Worm (Caenorhabditis elegans): ENCODE measurements around the gene tram-1.

Gene tram-1

DNA sequence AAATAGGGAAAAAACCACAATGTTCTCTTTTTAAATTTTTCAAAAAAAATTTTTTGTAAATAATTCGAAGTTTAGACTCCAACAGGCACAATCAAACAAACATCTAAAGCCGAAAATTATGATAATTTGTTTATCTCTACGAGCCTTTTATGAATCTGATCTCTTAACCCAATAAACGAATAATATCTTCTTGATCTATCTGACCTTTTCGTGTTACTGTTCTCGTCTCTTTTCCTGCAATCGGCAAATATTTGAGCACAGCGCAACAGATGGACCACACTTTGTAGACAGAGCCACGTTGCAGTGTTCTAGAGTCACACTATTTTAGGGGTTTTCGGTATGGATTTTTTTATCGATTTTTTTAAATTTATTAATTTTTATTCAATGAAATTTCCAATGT, 30.7 kb upstream of the tram-1 start:
- TF ChIP-seq hmbx-1 (tag; optimal IDR thresholded peaks at IDR 0.05) = no peak
- no peak for TF ChIP-seq sea-1 (GFP tag; conservative IDR thresholded peaks at IDR 0.05)
- TF ChIP-seq flt-1 (GFP tag; IDR thresholded peaks at IDR 0.05) = no peak
- no peak for TF ChIP-seq pes-1 (GFP tag; IDR thresholded peaks at IDR 0.05)
- no peak for TF ChIP-seq scrt-1 (GFP tag; IDR thresholded peaks at IDR 0.05)
- TF ChIP-seq hnd-1 (tag; optimal IDR thresholded peaks at IDR 0.05) = no peak
- no peak for TF ChIP-seq F13C5.2 (tag; optimal IDR thresholded peaks at IDR 0.05)
- TF ChIP-seq aly-1 (tag; optimal IDR thresholded peaks at IDR 0.05) = no peak
- TF ChIP-seq ama-1 (optimal IDR thresholded peaks at IDR 0.05) = no peak
- no peak for TF ChIP-seq tbx-11 (GFP tag; IDR thresholded peaks at IDR 0.05)
- no peak for TF ChIP-seq tbx-37 (GFP tag; conservative IDR thresholded peaks at IDR 0.05)
- no peak for TF ChIP-seq ets-7 (tag; optimal IDR thresholded peaks at IDR 0.05)
- no peak for TF ChIP-seq ceh-36 (tag; optimal IDR thresholded peaks at IDR 0.05)
- TF ChIP-seq tra-4 (tag; optimal IDR thresholded peaks at IDR 0.05) = no peak
- TF ChIP-seq hmg-4 (GFP tag; optimal IDR thresholded peaks at IDR 0.05) = no peak

DNA sequence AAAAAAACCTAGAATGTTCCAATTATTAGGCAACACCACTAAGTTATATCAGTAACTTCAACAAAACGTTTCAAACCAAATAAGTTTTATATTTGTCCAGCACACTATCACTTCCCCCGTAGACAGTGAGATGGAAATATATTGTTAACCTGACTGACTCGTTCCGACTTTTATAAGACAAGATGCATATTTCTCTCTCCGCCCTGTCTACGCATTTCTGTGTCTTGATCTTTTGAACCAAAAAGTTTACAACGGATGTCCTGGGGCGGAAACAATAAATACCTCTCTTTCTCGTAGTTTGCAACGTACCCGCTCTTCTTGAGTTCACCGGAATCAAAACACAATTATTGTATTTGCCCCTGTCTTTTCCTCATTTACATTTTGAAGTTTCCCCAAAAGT, 30.2 kb upstream of the tram-1 start:
- TF ChIP-seq tbx-37 (GFP tag; conservative IDR thresholded peaks at IDR 0.05) = no peak
- no peak for TF ChIP-seq sea-1 (GFP tag; conservative IDR thresholded peaks at IDR 0.05)
- TF ChIP-seq tbx-11 (GFP tag; IDR thresholded peaks at IDR 0.05) = no peak
- TF ChIP-seq flt-1 (GFP tag; IDR thresholded peaks at IDR 0.05) = no peak
- TF ChIP-seq aly-1 (tag; optimal IDR thresholded peaks at IDR 0.05) = no peak
- no peak for TF ChIP-seq scrt-1 (GFP tag; IDR thresholded peaks at IDR 0.05)
- no peak for TF ChIP-seq hmbx-1 (tag; optimal IDR thresholded peaks at IDR 0.05)
- TF ChIP-seq ceh-36 (tag; optimal IDR thresholded peaks at IDR 0.05) = no peak
- no peak for TF ChIP-seq ets-7 (tag; optimal IDR thresholded peaks at IDR 0.05)
- TF ChIP-seq hnd-1 (tag; optimal IDR thresholded peaks at IDR 0.05) = no peak
- no peak for TF ChIP-seq hmg-4 (GFP tag; optimal IDR thresholded peaks at IDR 0.05)
- no peak for TF ChIP-seq pes-1 (GFP tag; IDR thresholded peaks at IDR 0.05)

DNA sequence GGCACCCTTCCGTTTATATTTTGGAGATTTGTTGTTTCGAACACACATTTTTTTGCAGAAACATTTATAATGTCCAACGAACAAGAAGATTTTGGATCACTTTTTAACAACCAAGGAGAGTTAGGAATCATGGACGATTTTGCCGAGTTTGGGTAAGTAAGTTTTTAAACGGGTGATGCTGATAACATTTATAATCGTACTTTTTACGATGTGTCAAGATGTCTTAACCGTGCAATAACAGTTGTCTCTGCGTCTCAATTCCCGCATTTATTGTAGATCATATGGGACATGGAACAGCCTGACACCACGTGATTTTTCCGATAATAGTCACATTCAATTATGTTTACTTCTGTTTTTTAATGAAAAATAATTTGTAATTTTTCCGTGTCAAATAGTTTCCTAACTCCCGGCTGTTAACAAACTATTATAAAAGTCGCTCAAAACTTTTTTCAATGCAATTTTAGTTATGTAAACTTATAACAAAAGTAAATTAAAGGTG, 29.5 kb upstream of the tram-1 start, which contains the start of gene daf-14:
Gene daf-14, plus strand, starts transcription at position 51 of the 499 bp plus-strand sequence.
- TF ChIP-seq tra-4 (tag; optimal IDR thresholded peaks at IDR 0.05) = no peak
- no peak for TF ChIP-seq tbx-11 (GFP tag; IDR thresholded peaks at IDR 0.05)
- no peak for TF ChIP-seq aly-1 (tag; optimal IDR thresholded peaks at IDR 0.05)
- TF ChIP-seq pes-1 (GFP tag; IDR thresholded peaks at IDR 0.05) = no peak
- no peak for TF ChIP-seq sea-1 (GFP tag; conservative IDR thresholded peaks at IDR 0.05)
- TF ChIP-seq F13C5.2 (tag; optimal IDR thresholded peaks at IDR 0.05) = no peak
- TF ChIP-seq hnd-1 (tag; optimal IDR thresholded peaks at IDR 0.05) = no peak
- TF ChIP-seq flt-1 (GFP tag; IDR thresholded peaks at IDR 0.05) = no peak
- TF ChIP-seq tbx-37 (GFP tag; conservative IDR thresholded peaks at IDR 0.05) = no peak
- no peak for TF ChIP-seq ama-1 (optimal IDR thresholded peaks at IDR 0.05)
- TF ChIP-seq ceh-36 (tag; optimal IDR thresholded peaks at IDR 0.05) = no peak
- TF ChIP-seq ets-7 (tag; optimal IDR thresholded peaks at IDR 0.05) = no peak
- TF ChIP-seq hmg-4 (GFP tag; optimal IDR thresholded peaks at IDR 0.05) = no peak
- no peak for TF ChIP-seq scrt-1 (GFP tag; IDR thresholded peaks at IDR 0.05)
- no peak for TF ChIP-seq B0310.2 (tag; optimal IDR thresholded peaks at IDR 0.05)
- TF ChIP-seq hmbx-1 (tag; optimal IDR thresholded peaks at IDR 0.05) = no peak

DNA sequence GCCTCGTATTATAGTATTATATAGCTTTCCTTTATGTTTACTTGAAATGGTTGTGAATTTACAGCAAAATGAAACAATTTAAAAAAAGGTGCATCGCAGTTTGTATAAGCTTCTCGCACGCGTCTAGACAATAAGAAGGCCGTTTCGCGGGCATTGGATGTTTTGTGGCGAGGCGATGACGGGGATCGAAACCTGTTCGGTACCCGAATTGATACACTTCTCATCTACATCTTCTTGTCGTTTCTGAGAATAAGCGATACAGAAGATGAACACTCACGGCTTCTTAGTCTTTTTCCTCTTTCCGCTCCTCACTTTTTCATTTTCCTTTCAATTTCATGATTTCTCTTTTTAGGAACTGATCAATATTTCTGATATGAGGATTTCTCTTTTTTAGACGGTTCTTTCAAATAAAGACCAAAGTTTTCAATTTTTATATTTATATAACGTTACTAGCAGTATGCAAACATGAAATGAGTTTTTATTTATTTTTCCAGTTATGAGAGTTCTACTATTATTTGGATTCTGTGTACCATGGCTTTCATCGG, 24.7 kb upstream of the tram-1 start, which contains the start of gene F01G10.10:
Gene F01G10.10, plus strand, starts transcription at position 495 of the 545 bp plus-strand sequence.
- TF ChIP-seq aly-1 (tag; optimal IDR thresholded peaks at IDR 0.05) = no peak
- no peak for TF ChIP-seq ceh-36 (tag; optimal IDR thresholded peaks at IDR 0.05)
- TF ChIP-seq tra-4 (tag; optimal IDR thresholded peaks at IDR 0.05) = no peak
- no peak for TF ChIP-seq hmbx-1 (tag; optimal IDR thresholded peaks at IDR 0.05)
- no peak for TF ChIP-seq F13C5.2 (tag; optimal IDR thresholded peaks at IDR 0.05)
- no peak for TF ChIP-seq hmg-4 (GFP tag; optimal IDR thresholded peaks at IDR 0.05)
- TF ChIP-seq ama-1 (optimal IDR thresholded peaks at IDR 0.05) = no peak
- no peak for TF ChIP-seq ets-7 (tag; optimal IDR thresholded peaks at IDR 0.05)
- no peak for TF ChIP-seq tbx-11 (GFP tag; IDR thresholded peaks at IDR 0.05)
- no peak for TF ChIP-seq flt-1 (GFP tag; IDR thresholded peaks at IDR 0.05)
- no peak for TF ChIP-seq B0310.2 (tag; optimal IDR thresholded peaks at IDR 0.05)
- no peak for TF ChIP-seq hnd-1 (tag; optimal IDR thresholded peaks at IDR 0.05)
- TF ChIP-seq tbx-37 (GFP tag; conservative IDR thresholded peaks at IDR 0.05) = no peak
- TF ChIP-seq pes-1 (GFP tag; IDR thresholded peaks at IDR 0.05) = no peak
- no peak for TF ChIP-seq scrt-1 (GFP tag; IDR thresholded peaks at IDR 0.05)

DNA sequence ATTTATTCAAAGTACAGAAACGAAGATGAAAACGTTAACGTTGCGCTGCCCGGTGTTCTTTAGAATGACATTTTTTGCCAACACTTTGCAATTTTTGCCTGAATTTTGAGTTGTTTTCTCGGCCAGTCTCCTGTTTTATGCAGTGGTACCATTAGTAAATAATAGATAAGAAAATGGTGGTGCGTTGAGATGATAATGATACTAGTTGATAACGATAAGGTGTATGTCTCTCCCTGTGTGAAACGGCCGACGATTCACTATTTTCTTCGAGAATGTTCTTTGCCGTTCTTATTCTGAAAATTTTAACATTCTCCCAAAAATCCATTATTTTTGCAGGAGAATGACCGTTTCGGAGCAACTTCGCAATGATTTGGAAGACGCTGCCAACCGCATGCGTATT, 22.2 kb upstream of the tram-1 start, which contains the start of gene tkt-1:
Gene tkt-1, plus strand, starts transcription at position 337 of the 400 bp plus-strand sequence.
- TF ChIP-seq tbx-11 (GFP tag; IDR thresholded peaks at IDR 0.05) (no peak), hnd-1 (tag; optimal IDR thresholded peaks at IDR 0.05) (no peak), tra-4 (tag; optimal IDR thresholded peaks at IDR 0.05) (no peak), pes-1 (GFP tag; IDR thresholded peaks at IDR 0.05) (no peak), ama-1 (optimal IDR thresholded peaks at IDR 0.05) (no peak), aly-1 (tag; optimal IDR thresholded peaks at IDR 0.05) (no peak)

DNA sequence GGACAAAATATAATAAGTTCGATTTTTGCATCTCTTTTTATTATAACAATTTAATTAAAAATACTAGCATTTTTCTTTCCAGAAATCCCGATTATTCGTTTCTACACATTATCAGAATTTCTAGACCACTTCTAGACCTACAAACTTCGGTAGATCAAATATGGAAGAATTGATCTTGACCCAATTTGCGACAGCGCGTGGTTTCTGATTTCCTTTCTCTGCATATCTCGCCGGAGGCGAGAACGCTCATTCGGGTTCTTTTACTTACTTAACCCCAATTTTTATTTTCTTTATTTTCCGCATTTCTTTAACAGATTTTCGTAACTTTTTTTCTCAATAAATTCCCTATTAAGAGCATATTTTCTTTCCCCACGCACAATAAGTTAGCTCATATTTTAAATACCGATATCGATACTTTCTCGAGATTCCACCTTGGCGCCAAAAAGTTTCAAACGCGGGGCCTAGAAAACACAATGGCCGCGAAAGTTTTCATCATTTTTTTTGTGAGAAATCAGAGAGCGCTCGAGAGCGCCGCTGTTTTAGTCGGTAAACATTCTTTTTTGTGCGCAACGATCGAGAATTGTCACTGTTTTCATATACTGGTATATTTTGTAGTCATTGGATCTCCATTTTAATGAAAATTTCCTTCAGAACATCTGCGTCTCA, 21.5 kb upstream of the tram-1 start:
- TF ChIP-seq tbx-11 (GFP tag; IDR thresholded peaks at IDR 0.05) = no peak
- TF ChIP-seq hnd-1 (tag; optimal IDR thresholded peaks at IDR 0.05) = no peak

DNA sequence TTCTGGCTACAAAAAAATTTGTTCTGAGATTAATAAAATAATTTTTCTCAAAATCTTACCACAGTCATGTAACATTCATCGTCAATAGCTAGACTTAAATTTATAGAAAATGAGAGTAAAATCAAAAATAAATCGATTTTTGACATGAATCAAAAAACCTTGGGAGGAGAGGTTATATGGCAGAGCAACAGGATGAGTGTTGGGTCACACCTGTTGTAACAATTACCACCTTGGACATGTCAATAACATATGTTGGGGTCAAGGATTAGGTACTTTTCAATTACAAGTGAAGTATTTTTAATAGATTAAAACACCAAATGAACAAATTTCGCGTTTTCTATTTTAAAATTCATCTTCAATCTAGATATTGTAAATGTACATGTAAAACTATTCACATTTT, 20.6 kb upstream of the tram-1 start, which contains the start of gene lipl-7:
Gene lipl-7, minus strand, starts transcription at position 165 of the 400 bp plus-strand sequence.
- TF ChIP-seq pes-1 (GFP tag; IDR thresholded peaks at IDR 0.05) = no peak
- TF ChIP-seq ceh-13 (GFP tag; optimal IDR thresholded peaks at IDR 0.05) = no peak
- no peak for TF ChIP-seq ama-1 (optimal IDR thresholded peaks at IDR 0.05)
- no peak for TF ChIP-seq tra-4 (tag; optimal IDR thresholded peaks at IDR 0.05)
- no peak for TF ChIP-seq B0310.2 (tag; optimal IDR thresholded peaks at IDR 0.05)
- no peak for TF ChIP-seq aly-1 (tag; optimal IDR thresholded peaks at IDR 0.05)
- no peak for TF ChIP-seq scrt-1 (GFP tag; IDR thresholded peaks at IDR 0.05)
- no peak for TF ChIP-seq ceh-36 (tag; optimal IDR thresholded peaks at IDR 0.05)
- no peak for TF ChIP-seq sea-1 (GFP tag; conservative IDR thresholded peaks at IDR 0.05)
- TF ChIP-seq flt-1 (GFP tag; IDR thresholded peaks at IDR 0.05) = no peak
- no peak for TF ChIP-seq hmg-4 (GFP tag; optimal IDR thresholded peaks at IDR 0.05)
- TF ChIP-seq tbx-11 (GFP tag; IDR thresholded peaks at IDR 0.05) = no peak

All from whole organism, early embryonic.